Worm (Caenorhabditis elegans) whole organism, L4 larva: Measurements from ENCODE around the gene mtm-6.

Experiments used
- nhr-48 ChIP-seq: sonication (generic microtip); optimal IDR thresholded peaks from 2 replicates; lab custom pipeline; 2016; ENCODE audit warnings: mild to moderate bottlenecking, missing genetic modification characterization, missing compliant biosample characterization
- nhr-6 ChIP-seq: fragments of 150-350 bp; optimal IDR thresholded peaks from 2 replicates; lab custom pipeline; 2014; ENCODE audit warnings: missing biosample characterization, missing genetic modification characterization
- pqm-1 ChIP-seq: sonication (generic microtip); optimal IDR thresholded peaks from 2 replicates; lab custom pipeline; 2017; ENCODE audit warnings: missing biosample characterization, missing genetic modification characterization

DNA sequence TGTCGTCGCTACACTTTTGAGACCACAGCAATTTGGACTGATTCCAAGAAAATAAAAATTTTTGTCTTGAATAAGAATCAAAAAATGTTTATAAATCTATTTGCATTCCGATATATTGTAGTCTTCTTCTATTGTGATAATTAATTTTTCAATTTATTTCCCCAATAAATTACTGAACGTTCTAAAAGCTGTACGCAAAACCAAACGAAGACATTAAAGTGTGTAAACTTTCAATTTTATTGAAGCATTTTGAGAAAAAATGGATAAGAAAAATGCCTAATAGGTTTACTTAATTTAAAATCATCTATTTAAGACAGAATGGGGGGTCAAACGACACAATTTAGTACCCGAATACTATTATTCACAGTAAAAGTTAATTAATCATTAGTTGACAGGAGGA is 44.3 kb upstream of the mtm-6 start:
- TF ChIP-seq nhr-48 (no peak), pqm-1 (tag; lab: Kevin White, UChicago) (no peak), nhr-6 (tag; lab: Kevin White, UChicago) (no peak)
